Worm (Caenorhabditis elegans) whole organism, young adult: ENCODE measurements around the gene rrf-3.
A peak's percentile ranks its signal among the peaks of the same experiment; 100 is the strongest.

Source experiments
- C17E4.6 ChIP-seq: fragments of 200-800 bp; sonication (Bioruptor generic); IDR thresholded peaks from 2 replicates; pipeline ENCODE4 v1.3.6; 2022; ENCODE audit warnings: missing genetic modification reagents, missing genetic modification characterization, missing compliant biosample characterization
- F22D6.2 ChIP-seq: sonication (generic microtip); optimal IDR thresholded peaks from 2 replicates; lab custom pipeline; 2016; ENCODE audit warnings: mild to moderate bottlenecking, missing genetic modification characterization, missing compliant biosample characterization
- F33H1.4 ChIP-seq: fragments of 200-800 bp; sonication (Bioruptor generic); IDR thresholded peaks from 2 replicates; pipeline ENCODE4 v1.3.6; 2022; ENCODE audit warnings: missing genetic modification reagents, missing genetic modification characterization, missing compliant biosample characterization
- F49E8.2 ChIP-seq: sonication (generic microtip); optimal IDR thresholded peaks from 3 replicates; lab custom pipeline; 2017; ENCODE audit warnings: missing genetic modification characterization, mild to moderate bottlenecking, missing compliant biosample characterization, antibody characterized with exemption, moderate library complexity; ENCODE audit not compliant: insufficient read depth
- F52B5.7 ChIP-seq: sonication (generic microtip); optimal IDR thresholded peaks from 2 replicates; lab custom pipeline; 2016; ENCODE audit warnings: mild to moderate bottlenecking, missing genetic modification characterization, missing compliant biosample characterization
- F57A8.1 ChIP-seq: fragments of 200-800 bp; sonication (Bioruptor generic); optimal IDR thresholded peaks from 2 replicates; lab custom pipeline; 2018; ENCODE audit warnings: mild to moderate bottlenecking, missing genetic modification characterization, moderate library complexity, missing compliant biosample characterization
- K12H6.12 ChIP-seq: fragments of 200-800 bp; sonication (Bioruptor generic); optimal IDR thresholded peaks from 2 replicates; lab custom pipeline; 2018; ENCODE audit warnings: mild to moderate bottlenecking, missing genetic modification characterization, missing compliant biosample characterization
- Y53G8AR.9 ChIP-seq: fragments of 200-800 bp; sonication (Bioruptor generic); conservative IDR thresholded peaks from 2 replicates; pipeline ENCODE4 v1.3.6; 2022; ENCODE audit warnings: missing genetic modification reagents, missing genetic modification characterization, missing compliant biosample characterization
- aptf-3 ChIP-seq: fragments of 200-800 bp; sonication (Bioruptor generic); IDR thresholded peaks from 2 replicates; pipeline ENCODE4 v1.3.6; 2022; ENCODE audit warnings: missing genetic modification characterization, missing compliant biosample characterization
- attf-3 ChIP-seq: fragments of 200-800 bp; sonication (Bioruptor generic); conservative IDR thresholded peaks from 2 replicates; pipeline ENCODE4 v1.3.6; 2022; ENCODE audit warnings: missing genetic modification reagents, missing genetic modification characterization, missing compliant biosample characterization
- cebp-1 ChIP-seq, 2 experiments: fragments of 200-800 bp in 1 of 2; sonication (Bioruptor generic) in 1 of 2; sonication (generic microtip) in 1 of 2; IDR thresholded peaks in 1 of 2; optimal IDR thresholded peaks in 1 of 2; 2 replicates each; pipeline versions ENCODE4 v1.3.6 to Lab custom; 2017 to 2022; ENCODE audit warnings: missing compliant biosample characterization in 2 of 2, missing genetic modification characterization in 2 of 2, mild to moderate bottlenecking in 1 of 2, missing genetic modification reagents in 1 of 2, moderate library complexity in 1 of 2
- ceh-100 ChIP-seq: fragments of 200-800 bp; sonication (Bioruptor generic); IDR thresholded peaks from 2 replicates; pipeline ENCODE4 v1.3.6; 2022; ENCODE audit warnings: missing genetic modification reagents, missing genetic modification characterization, missing compliant biosample characterization
- ceh-27 ChIP-seq: fragments of 200-800 bp; sonication (Bioruptor generic); optimal IDR thresholded peaks from 2 replicates; lab custom pipeline; 2018; ENCODE audit warnings: mild to moderate bottlenecking, missing genetic modification characterization, moderate library complexity, missing compliant biosample characterization
- chd-7 ChIP-seq: sonication (generic microtip); optimal IDR thresholded peaks from 2 replicates; lab custom pipeline; 2016; ENCODE audit warnings: mild to moderate bottlenecking, missing genetic modification characterization, moderate library complexity, missing compliant biosample characterization
- dpl-1 ChIP-seq: fragments of 150-350 bp; optimal IDR thresholded peaks from 2 replicates; lab custom pipeline; 2014; ENCODE audit warnings: missing biosample characterization, missing genetic modification reagents, missing genetic modification characterization
- efl-1 ChIP-seq: fragments of 150-350 bp; optimal IDR thresholded peaks from 2 replicates; lab custom pipeline; 2014; ENCODE audit warnings: missing biosample characterization, missing genetic modification reagents, missing genetic modification characterization
- egl-44 ChIP-seq: fragments of 200-800 bp; sonication (Bioruptor generic); IDR thresholded peaks from 2 replicates; pipeline ENCODE4 v1.3.6; 2022; ENCODE audit warnings: missing genetic modification reagents, missing genetic modification characterization, missing compliant biosample characterization
- egrh-3 ChIP-seq: fragments of 200-800 bp; sonication (Bioruptor generic); IDR thresholded peaks from 2 replicates; pipeline ENCODE4 v1.3.6; 2022; ENCODE audit warnings: missing genetic modification reagents, missing genetic modification characterization, missing compliant biosample characterization
- him-1 ChIP-seq: sonication (generic microtip); optimal IDR thresholded peaks from 2 replicates; lab custom pipeline; 2016; ENCODE audit warnings: missing genotype, missing genetic modification reagents, missing genetic modification characterization, missing compliant biosample characterization
- hmg-1.2 ChIP-seq: fragments of 200-800 bp; sonication (Bioruptor generic); IDR thresholded peaks from 2 replicates; pipeline ENCODE4 v1.3.6; 2022; ENCODE audit warnings: missing genetic modification reagents, missing genetic modification characterization, missing compliant biosample characterization
- lin-35 ChIP-seq, 3 experiments: fragments of 150-350 bp in 2 of 3; sonication (generic microtip) in 1 of 3; optimal IDR thresholded peaks; 2 replicates each; lab custom pipeline; 2014 to 2018; ENCODE audit warnings: missing biosample characterization in 3 of 3, missing genetic modification characterization in 3 of 3, missing genetic modification reagents in 3 of 3
- lir-1 ChIP-seq: fragments of 200-800 bp; sonication (Bioruptor generic); conservative IDR thresholded peaks from 2 replicates; pipeline ENCODE4 v1.3.6; 2022; ENCODE audit warnings: missing genetic modification reagents, missing genetic modification characterization, missing compliant biosample characterization
- lsl-1 ChIP-seq: fragments of 200-800 bp; sonication (Bioruptor generic); optimal IDR thresholded peaks from 2 replicates; lab custom pipeline; 2018; ENCODE audit warnings: mild to moderate bottlenecking, missing genetic modification characterization, moderate library complexity, missing compliant biosample characterization
- madf-3 ChIP-seq: fragments of 200-800 bp; sonication (Bioruptor generic); IDR thresholded peaks from 2 replicates; pipeline ENCODE4 v1.3.6; 2022; ENCODE audit warnings: missing genetic modification reagents, missing genetic modification characterization, missing compliant biosample characterization
- madf-6 ChIP-seq: fragments of 200-800 bp; sonication (Bioruptor generic); IDR thresholded peaks from 2 replicates; pipeline ENCODE4 v1.3.6; 2022; ENCODE audit warnings: missing genetic modification reagents, missing genetic modification characterization, missing compliant biosample characterization
- mcd-1 ChIP-seq: fragments of 200-800 bp; sonication (Bioruptor generic); IDR thresholded peaks from 2 replicates; pipeline ENCODE4 v1.3.6; 2022; ENCODE audit warnings: missing genetic modification reagents, missing genetic modification characterization, missing compliant biosample characterization
- mel-28 ChIP-seq: sonication (generic microtip); optimal IDR thresholded peaks from 2 replicates; lab custom pipeline; 2016; ENCODE audit warnings: borderline replicate concordance, mild to moderate bottlenecking, missing genetic modification characterization, missing compliant biosample characterization
- mes-4 ChIP-seq: sonication (generic microtip); optimal IDR thresholded peaks from 2 replicates; lab custom pipeline; 2016; ENCODE audit warnings: missing genotype, missing genetic modification characterization, missing compliant biosample characterization
- nfyb-1 ChIP-seq: fragments of 200-800 bp; sonication (Bioruptor generic); IDR thresholded peaks from 2 replicates; pipeline ENCODE4 v1.3.6; 2022; ENCODE audit warnings: missing genetic modification reagents, missing genetic modification characterization, missing compliant biosample characterization
- nhr-27 ChIP-seq: fragments of 200-800 bp; sonication (Bioruptor generic); optimal IDR thresholded peaks from 2 replicates; lab custom pipeline; 2018; ENCODE audit warnings: mild to moderate bottlenecking, missing genetic modification characterization, moderate library complexity, missing compliant biosample characterization
- rcor-1 ChIP-seq: fragments of 200-800 bp; sonication (Bioruptor generic); IDR thresholded peaks from 2 replicates; pipeline ENCODE4 v1.3.6; 2022; ENCODE audit warnings: missing genetic modification reagents, missing genetic modification characterization, missing compliant biosample characterization
- repo-1 ChIP-seq: sonication (generic microtip); optimal IDR thresholded peaks from 2 replicates; lab custom pipeline; 2017; ENCODE audit warnings: mild to moderate bottlenecking, missing genetic modification characterization, missing compliant biosample characterization
- rpc-1 ChIP-seq, 2 experiments: fragments of 150-350 bp in 1 of 2; sonication (generic microtip) in 1 of 2; optimal IDR thresholded peaks; 2 replicates each; lab custom pipeline; 2014 to 2018; ENCODE audit warnings: missing biosample characterization in 1 of 2, missing genetic modification characterization in 1 of 2, missing genetic modification reagents in 1 of 2, missing genotype in 1 of 2
- sea-2 ChIP-seq: fragments of 200-800 bp; sonication (Bioruptor generic); IDR thresholded peaks from 2 replicates; pipeline ENCODE4 v1.3.6; 2022; ENCODE audit warnings: missing genetic modification characterization, missing compliant biosample characterization
- somi-1 ChIP-seq: fragments of 200-800 bp; sonication (Bioruptor generic); optimal IDR thresholded peaks from 2 replicates; lab custom pipeline; 2018; ENCODE audit warnings: mild to moderate bottlenecking, missing genetic modification characterization, missing compliant biosample characterization
- sptf-2 ChIP-seq: fragments of 200-800 bp; sonication (Bioruptor generic); optimal IDR thresholded peaks from 2 replicates; lab custom pipeline; 2018; ENCODE audit warnings: mild to moderate bottlenecking, missing genetic modification characterization, missing compliant biosample characterization
- tlf-1 ChIP-seq: fragments of 200-800 bp; sonication (Bioruptor generic); optimal IDR thresholded peaks from 2 replicates; lab custom pipeline; 2018; ENCODE audit warnings: mild to moderate bottlenecking, missing genetic modification characterization, missing compliant biosample characterization
- unc-62 ChIP-seq: fragments of 150-350 bp; optimal IDR thresholded peaks from 2 replicates; lab custom pipeline; 2014; ENCODE audit warnings: missing biosample characterization, missing genetic modification reagents, missing genetic modification characterization
- zfh-2 ChIP-seq: fragments of 200-800 bp; sonication (Bioruptor generic); conservative IDR thresholded peaks from 2 replicates; pipeline ENCODE4 v1.3.6; 2022; ENCODE audit warnings: missing genetic modification reagents, missing genetic modification characterization, missing compliant biosample characterization
- ztf-22 ChIP-seq: fragments of 200-800 bp; sonication (Bioruptor generic); optimal IDR thresholded peaks from 2 replicates; lab custom pipeline; 2018; ENCODE audit warnings: mild to moderate bottlenecking, missing genetic modification characterization, moderate library complexity, missing compliant biosample characterization
- ztf-25 ChIP-seq: fragments of 200-800 bp; sonication (Bioruptor generic); IDR thresholded peaks from 2 replicates; pipeline ENCODE4 v1.3.6; 2022; ENCODE audit warnings: missing genetic modification reagents, missing genetic modification characterization, missing compliant biosample characterization
- ztf-28 ChIP-seq: fragments of 200-800 bp; sonication (Bioruptor generic); IDR thresholded peaks from 2 replicates; pipeline ENCODE4 v1.3.6; 2022; ENCODE audit warnings: missing genetic modification reagents, missing genetic modification characterization, missing compliant biosample characterization

The rrf-3 gene

DNA sequence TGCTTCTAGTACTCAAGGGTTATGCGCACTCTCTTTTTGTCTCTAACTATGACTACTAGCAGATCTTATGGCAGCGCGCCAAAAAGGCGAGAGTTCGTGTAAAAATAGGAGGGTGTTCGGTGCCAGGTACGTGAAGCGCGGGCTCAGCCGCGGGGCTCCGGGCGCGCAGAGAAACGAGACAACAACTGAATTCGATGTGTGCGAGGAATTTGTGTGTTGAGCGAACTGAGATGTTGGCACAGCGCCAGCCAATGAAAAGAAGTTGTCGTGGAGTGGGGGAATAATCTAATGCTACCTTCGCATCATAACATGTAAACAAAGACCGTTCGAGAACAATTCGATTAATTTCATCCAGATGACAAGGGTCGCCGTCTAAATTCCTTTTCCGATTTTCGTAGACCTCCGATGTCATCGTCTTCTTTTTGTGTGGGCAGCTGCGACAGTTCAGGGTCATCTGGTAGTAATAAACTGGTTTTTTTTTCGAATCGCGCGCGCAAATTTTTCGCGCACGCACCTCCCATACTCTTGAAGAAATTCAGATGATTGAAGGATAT, 30.8 kb upstream of the rrf-3 start:
- TF ChIP-seq ceh-27 (GFP tag; lab: Kevin White, UChicago) (peak; percentile 28), lsl-1 (GFP tag; lab: Kevin White, UChicago) (no peak), egl-44 (GFP tag; lab: Robert Waterston, UW) (0 out of 2 replicates have a peak, but pooled peaks have one; percentile 20), zfh-2 (GFP tag; lab: Robert Waterston, UW) (peak; percentile 80), rpc-1 (optimal IDR thresholded peaks at IDR 0.05; lab: Kevin White, UChicago) (no peak), rpc-1 (tag; optimal IDR thresholded peaks at IDR 0.05; lab: Kevin White, UChicago) (no peak), ztf-28 (GFP tag; lab: Robert Waterston, UW) (no peak), cebp-1 (GFP tag; IDR thresholded peaks at IDR 0.05; lab: Robert Waterston, UW) (no peak), cebp-1 (tag; optimal IDR thresholded peaks at IDR 0.05; lab: Kevin White, UChicago) (peak; percentile 51), Y53G8AR.9 (GFP tag; lab: Robert Waterston, UW) (0 out of 2 replicates have a peak, but pooled peaks have one; percentile 18), somi-1 (no peak), K12H6.12 (peak; percentile 72), chd-7 (tag; lab: Kevin White, UChicago) (peak; percentile 54), ztf-25 (no peak), hmg-1.2 (GFP tag; lab: Robert Waterston, UW) (peak; percentile 54; the same call in 1 of the 2 replicates), repo-1 (tag; lab: Kevin White, UChicago) (peak; percentile 18), lin-35 (GFP tag; optimal IDR thresholded peaks at IDR 0.05; lab: Kevin White, UChicago) (peak in 1 of 3 experiments; percentile 29), F52B5.7 (tag; lab: Kevin White, UChicago) (peak; percentile 39), ztf-22 (GFP tag; lab: Kevin White, UChicago) (peak; percentile 44), attf-3 (GFP tag; lab: Robert Waterston, UW) (peak; percentile 54; the same call in 1 of the 2 replicates), nfyb-1 (0 out of 2 replicates have a peak, but pooled peaks have one; percentile 63), nhr-27 (peak; percentile 20)

DNA sequence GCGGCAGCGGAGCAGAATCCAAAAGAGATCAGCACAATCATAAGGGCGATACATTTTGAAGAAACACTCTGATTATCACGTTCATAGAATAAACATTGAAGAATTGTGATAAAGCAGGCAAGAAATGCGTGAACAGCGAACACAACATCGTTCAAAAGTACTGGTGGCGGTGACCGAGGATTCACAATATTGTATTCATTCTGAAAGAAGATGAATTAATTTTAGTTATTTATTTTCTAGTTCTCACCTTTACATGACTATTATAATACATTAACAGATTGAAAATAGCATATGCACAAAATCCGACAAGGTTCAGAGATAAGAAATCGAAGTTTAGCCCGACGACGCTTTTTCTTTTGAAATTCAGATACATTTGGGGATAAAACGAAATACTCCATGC, 26.3 kb upstream of the rrf-3 start:
- no peak for TF ChIP-seq mes-4
- TF ChIP-seq repo-1 (tag; lab: Kevin White, UChicago) = peak; percentile 16
- no peak for TF ChIP-seq madf-6 (GFP tag; lab: Robert Waterston, UW)
- TF ChIP-seq lir-1 (GFP tag; lab: Robert Waterston, UW) = no peak
- TF ChIP-seq F22D6.2 = no peak

DNA sequence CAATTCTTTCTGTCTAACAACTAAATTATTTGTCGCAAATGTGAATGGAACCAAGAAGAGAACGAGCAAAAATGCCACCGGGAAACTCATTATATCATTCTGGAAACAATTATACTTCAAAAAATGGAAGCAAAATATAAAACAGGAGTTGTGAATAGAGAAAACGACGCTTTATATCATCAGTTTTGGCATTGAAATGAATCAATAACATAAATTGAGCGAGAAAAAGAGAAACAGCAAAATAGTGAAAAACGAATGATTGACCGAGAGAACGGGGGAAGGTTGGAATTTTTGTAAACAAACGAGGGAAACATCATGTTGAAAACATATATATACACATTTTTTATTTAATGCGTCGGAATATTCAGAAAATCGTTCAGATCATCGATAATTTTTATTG, 25.4 kb upstream of the rrf-3 start, which contains the start of gene ctns-1:
ctns-1 (minus strand) TSS at position 101 of the 400 bp plus-strand sequence.
- TF ChIP-seq egl-44 (GFP tag; lab: Robert Waterston, UW) (no peak), him-1 (no peak), F49E8.2 (no peak), C17E4.6 (GFP tag; lab: Robert Waterston, UW) (no peak), madf-3 (GFP tag; lab: Robert Waterston, UW) (no peak)

DNA sequence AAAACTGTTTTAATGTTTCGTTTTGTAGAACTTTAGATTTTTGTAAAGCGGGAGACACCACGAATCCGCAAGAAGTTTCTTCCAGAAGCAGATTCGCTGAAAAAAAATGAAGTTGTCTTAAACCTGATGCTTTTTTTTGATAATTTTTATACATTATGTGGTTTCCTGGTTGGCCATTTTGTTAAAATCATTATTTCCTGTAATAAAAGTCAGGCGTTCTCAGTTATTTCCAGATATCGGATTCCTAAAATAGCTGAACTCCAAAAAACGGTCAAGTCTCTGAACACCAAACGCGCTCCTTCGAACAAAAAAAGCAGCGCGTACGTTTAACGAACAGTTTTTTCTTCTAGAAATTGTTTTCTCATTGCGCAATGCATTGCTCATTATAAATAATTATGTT, 24.9 kb upstream of the rrf-3 start:
- TF ChIP-seq attf-3 (GFP tag; lab: Robert Waterston, UW) (no peak), F33H1.4 (GFP tag; lab: Robert Waterston, UW) (no peak), egrh-3 (GFP tag; lab: Robert Waterston, UW) (0 out of 2 replicates have a peak, but pooled peaks have one; percentile 9), tlf-1 (no peak), K12H6.12 (peak; percentile 39), F57A8.1 (GFP tag; lab: Kevin White, UChicago) (no peak), aptf-3 (GFP tag; lab: Robert Waterston, UW) (no peak), ceh-100 (GFP tag; lab: Robert Waterston, UW) (peak; percentile 86), sptf-2 (GFP tag; lab: Kevin White, UChicago) (no peak), dpl-1 (GFP tag; lab: Kevin White, UChicago) (no peak), lsl-1 (GFP tag; lab: Kevin White, UChicago) (peak; percentile 13), mel-28 (tag; lab: Kevin White, UChicago) (no peak), rcor-1 (GFP tag; lab: Robert Waterston, UW) (no peak), efl-1 (GFP tag; lab: Kevin White, UChicago) (peak; percentile 23), unc-62 (GFP tag; lab: Kevin White, UChicago) (no peak), mcd-1 (GFP tag; lab: Robert Waterston, UW) (peak; percentile 46; the same call in 1 of the 2 replicates), sea-2 (GFP tag; lab: Robert Waterston, UW) (no peak)
